Fruit fly (Drosophila melanogaster) whole organism, prepupa: Measurements from ENCODE around the gene RunxA.

ENCODE experiments used
- Blimp-1 ChIP-seq: fragments of 200-800 bp; sonication (Bioruptor generic); optimal IDR thresholded peaks from 3 replicates; lab custom pipeline; 2017; ENCODE audit warnings: missing biosample characterization, missing genetic modification characterization, mild to moderate bottlenecking, moderate library complexity, missing genetic modification reagents
- CG10631 ChIP-seq: fragments of 200-800 bp; sonication (Bioruptor generic); optimal IDR thresholded peaks from 2 replicates; lab custom pipeline; 2016; ENCODE audit warnings: missing biosample characterization, missing genetic modification characterization
- CG11294 ChIP-seq: fragments of 200-800 bp; sonication (Bioruptor generic); IDR thresholded peaks from 2 replicates; pipeline ENCODE4 v1.3.6; 2022; ENCODE audit warnings: missing biosample characterization, missing genetic modification characterization
- CG11902 ChIP-seq: fragments of 200-800 bp; sonication (Bioruptor generic); optimal IDR thresholded peaks from 3 replicates; lab custom pipeline; 2016; ENCODE audit warnings: missing biosample characterization, missing genetic modification characterization
- CG1621 ChIP-seq: fragments of 200-800 bp; sonication (Bioruptor generic); optimal IDR thresholded peaks from 3 replicates; lab custom pipeline; 2018; ENCODE audit warnings: missing biosample characterization, mild to moderate bottlenecking, missing genetic modification characterization
- CG16779 ChIP-seq: fragments of 200-800 bp; sonication (Bioruptor generic); optimal IDR thresholded peaks from 3 replicates; lab custom pipeline; 2017; ENCODE audit warnings: missing biosample characterization, mild to moderate bottlenecking, missing genetic modification characterization
- CG3919 ChIP-seq: fragments of 200-800 bp; sonication (Bioruptor generic); optimal IDR thresholded peaks from 3 replicates; lab custom pipeline; 2016; ENCODE audit warnings: missing biosample characterization, missing genetic modification characterization
- CG4318 ChIP-seq: fragments of 200-800 bp; sonication (Bioruptor generic); optimal IDR thresholded peaks from 3 replicates; lab custom pipeline; 2017; ENCODE audit warnings: missing biosample characterization, mild to moderate bottlenecking, missing genetic modification characterization
- CG6163 ChIP-seq: fragments of 200-800 bp; sonication (Bioruptor generic); IDR thresholded peaks from 3 replicates; pipeline ENCODE4 v1.3.6; 2022; ENCODE audit warnings: missing biosample characterization, missing genetic modification characterization
- CG6276 ChIP-seq: fragments of 200-800 bp; sonication (Bioruptor generic); optimal IDR thresholded peaks from 2 replicates; lab custom pipeline; 2017; ENCODE audit warnings: missing biosample characterization, mild to moderate bottlenecking, missing genetic modification characterization
- CG6792 ChIP-seq: fragments of 200-800 bp; sonication (Bioruptor generic); optimal IDR thresholded peaks from 3 replicates; lab custom pipeline; 2016; ENCODE audit warnings: missing biosample characterization, missing genetic modification characterization
- CG6808 ChIP-seq: fragments of 200-800 bp; sonication (Bioruptor generic); optimal IDR thresholded peaks from 3 replicates; lab custom pipeline; 2017; ENCODE audit warnings: missing biosample characterization, missing genetic modification characterization, mild to moderate bottlenecking, moderate library complexity, missing genetic modification reagents
- CG8119 ChIP-seq: fragments of 200-800 bp; sonication (Bioruptor generic); IDR thresholded peaks from 3 replicates; pipeline ENCODE4 v1.3.6; 2022; ENCODE audit warnings: missing biosample characterization, missing genetic modification characterization
- CG9139 ChIP-seq: fragments of 200-800 bp; sonication (Bioruptor generic); optimal IDR thresholded peaks from 3 replicates; lab custom pipeline; 2017; ENCODE audit warnings: missing biosample characterization, mild to moderate bottlenecking, missing genetic modification characterization
- Eip75B ChIP-seq: fragments of 200-800 bp; sonication (Bioruptor generic); optimal IDR thresholded peaks from 3 replicates; lab custom pipeline; 2016; ENCODE audit warnings: missing biosample characterization, missing genetic modification characterization
- Eip78C ChIP-seq: fragments of 200-800 bp; sonication (Bioruptor generic); peaks from one replicate; lab custom pipeline; 2016; ENCODE audit warnings: missing biosample characterization, missing genetic modification characterization
- Eip93F ChIP-seq: fragments of 200-800 bp; sonication (Bioruptor generic); optimal IDR thresholded peaks from 2 replicates; lab custom pipeline; 2016; ENCODE audit warnings: missing biosample characterization, mild to moderate bottlenecking, missing genetic modification characterization
- Ets21C ChIP-seq: fragments of 200-800 bp; sonication (Bioruptor generic); optimal IDR thresholded peaks from 3 replicates; lab custom pipeline; 2016; ENCODE audit warnings: missing biosample characterization, missing genetic modification characterization
- Hr38 ChIP-seq: sonication (Bioruptor generic); optimal IDR thresholded peaks from 2 replicates; lab custom pipeline; 2016; ENCODE audit warnings: missing biosample characterization, missing genetic modification characterization
- Hr39 ChIP-seq: fragments of 200-800 bp; sonication (Bioruptor generic); optimal IDR thresholded peaks from 2 replicates; lab custom pipeline; 2016; ENCODE audit warnings: missing biosample characterization, missing genetic modification characterization
- Hr4 ChIP-seq: fragments of 200-800 bp; sonication (Bioruptor generic); optimal IDR thresholded peaks from 3 replicates; lab custom pipeline; 2016; ENCODE audit warnings: missing biosample characterization, missing genetic modification characterization
- Lpt ChIP-seq: fragments of 200-800 bp; sonication (Bioruptor generic); optimal IDR thresholded peaks from 3 replicates; lab custom pipeline; 2016; ENCODE audit warnings: missing biosample characterization, missing genetic modification characterization
- OdsH ChIP-seq: fragments of 200-800 bp; sonication (Bioruptor generic); optimal IDR thresholded peaks from 3 replicates; lab custom pipeline; 2016; ENCODE audit warnings: missing biosample characterization, missing genetic modification characterization
- Sox15 ChIP-seq: fragments of 200-800 bp; sonication (Bioruptor generic); optimal IDR thresholded peaks from 3 replicates; lab custom pipeline; 2016; ENCODE audit warnings: missing biosample characterization, missing genetic modification characterization
- acj6 ChIP-seq: fragments of 200-800 bp; sonication (Bioruptor generic); optimal IDR thresholded peaks from 3 replicates; lab custom pipeline; 2016; ENCODE audit warnings: missing biosample characterization, missing genetic modification characterization
- cyc ChIP-seq: fragments of 200-800 bp; sonication (Bioruptor generic); optimal IDR thresholded peaks from 3 replicates; lab custom pipeline; 2016; ENCODE audit warnings: missing biosample characterization, missing genetic modification characterization
- dsx ChIP-seq: fragments of 200-800 bp; optimal IDR thresholded peaks from 3 replicates; lab custom pipeline; 2019; ENCODE audit warnings: missing biosample characterization, mild to moderate bottlenecking, missing genetic modification characterization, moderate library complexity; ENCODE audit not compliant: poor library complexity, severe bottlenecking
- eg ChIP-seq: fragments of 200-800 bp; sonication (Bioruptor generic); IDR thresholded peaks from 3 replicates; pipeline ENCODE4 v1.3.6; 2022; ENCODE audit warnings: missing biosample characterization, missing genetic modification characterization
- esn ChIP-seq: fragments of 200-800 bp; sonication (Bioruptor generic); optimal IDR thresholded peaks from 2 replicates; lab custom pipeline; 2016; ENCODE audit warnings: missing biosample characterization, mild to moderate bottlenecking, missing genetic modification characterization, moderate library complexity
- fd59A ChIP-seq: fragments of 200-800 bp; sonication (Bioruptor generic); optimal IDR thresholded peaks from 2 replicates; lab custom pipeline; 2017; ENCODE audit warnings: missing biosample characterization, mild to moderate bottlenecking, missing genetic modification characterization, missing genetic modification reagents
- fd85E ChIP-seq: fragments of 200-800 bp; sonication (Bioruptor generic); optimal IDR thresholded peaks from 3 replicates; lab custom pipeline; 2016; ENCODE audit warnings: missing biosample characterization, missing genetic modification characterization
- fkh ChIP-seq: fragments of 200-800 bp; sonication (Bioruptor generic); optimal IDR thresholded peaks from 3 replicates; lab custom pipeline; 2017; ENCODE audit warnings: missing biosample characterization, mild to moderate bottlenecking, missing genetic modification characterization, moderate library complexity
- lz ChIP-seq: fragments of 200-800 bp; sonication (Bioruptor generic); optimal IDR thresholded peaks from 3 replicates; lab custom pipeline; 2016; ENCODE audit warnings: missing biosample characterization, missing genetic modification characterization
- salr ChIP-seq, 2 experiments: fragments of 200-800 bp; sonication (Bioruptor generic); optimal IDR thresholded peaks; 3 replicates each; lab custom pipeline; 2016 to 2018; ENCODE audit warnings: missing biosample characterization in 2 of 2, missing genetic modification characterization in 2 of 2, mild to moderate bottlenecking in 1 of 2
- spab ChIP-seq: fragments of 200-800 bp; sonication (Bioruptor generic); optimal IDR thresholded peaks from 2 replicates; lab custom pipeline; 2017; ENCODE audit warnings: missing biosample characterization, mild to moderate bottlenecking, missing genetic modification characterization, missing genetic modification reagents
- svp ChIP-seq: fragments of 200-800 bp; sonication (Bioruptor generic); peaks from one replicate; lab custom pipeline; 2016; ENCODE audit warnings: missing biosample characterization, missing genetic modification characterization
- vri ChIP-seq: fragments of 200-800 bp; sonication (Bioruptor generic); optimal IDR thresholded peaks from 3 replicates; lab custom pipeline; 2016; ENCODE audit warnings: missing biosample characterization, mild to moderate bottlenecking, missing genetic modification characterization

The RunxA gene

dm6 chrX:20623673-20624072, at the start of gene RunxA:
RunxA (minus strand) TSS chrX:20623773.
- no peak for TF ChIP-seq CG6276 (GFP tag; lab: Kevin White, UChicago)
- TF ChIP-seq Eip93F = no peak
- no peak for TF ChIP-seq esn (GFP tag; lab: Kevin White, UChicago)
- no peak for TF ChIP-seq eg
- no peak for TF ChIP-seq Lpt (GFP tag; lab: Kevin White, UChicago)
- no peak for TF ChIP-seq CG16779 (tag; lab: Kevin White, UChicago)
- TF ChIP-seq spab (GFP tag; lab: Kevin White, UChicago) = no peak
- no peak for TF ChIP-seq cyc (GFP tag; lab: Kevin White, UChicago)
- no peak for TF ChIP-seq Hr38 (GFP tag; lab: Kevin White, UChicago)
- TF ChIP-seq CG9139 = no peak
- TF ChIP-seq fd85E (GFP tag; lab: Kevin White, UChicago) = no peak
- no peak for TF ChIP-seq Hr39
- no peak for TF ChIP-seq CG11902 (GFP tag; lab: Kevin White, UChicago)
- TF ChIP-seq lz = no peak
- no peak for TF ChIP-seq CG3919 (GFP tag; lab: Kevin White, UChicago)
- no peak for TF ChIP-seq OdsH (GFP tag; lab: Kevin White, UChicago)
- no peak for TF ChIP-seq fd59A (GFP tag; lab: Kevin White, UChicago)
- TF ChIP-seq Blimp-1 = no peak
- no peak for TF ChIP-seq CG11294 (GFP tag; lab: Robert Waterston, UW)
- TF ChIP-seq, all 60 proteins: peak for 0

- no peak for TF ChIP-seq CG16779 (tag; lab: Kevin White, UChicago)
- no peak for TF ChIP-seq Eip75B (GFP tag; lab: Kevin White, UChicago)
- no peak for TF ChIP-seq CG11902 (GFP tag; lab: Kevin White, UChicago)
- TF ChIP-seq CG6163 = no peak
- no peak for TF ChIP-seq fd85E (GFP tag; lab: Kevin White, UChicago)
- no peak for TF ChIP-seq CG10631 (GFP tag; lab: Kevin White, UChicago)
- no peak for TF ChIP-seq vri (GFP tag; lab: Kevin White, UChicago)
- TF ChIP-seq dsx (GFP tag; lab: Kevin White, UChicago) = no peak
- TF ChIP-seq CG8119 (GFP tag; lab: Robert Waterston, UW) = no peak
- TF ChIP-seq Eip93F = no peak
- TF ChIP-seq acj6 (GFP tag; lab: Kevin White, UChicago) = no peak
- no peak for TF ChIP-seq salr (GFP tag; optimal IDR thresholded peaks at IDR 0.05; lab: Kevin White, UChicago)
- no peak for TF ChIP-seq lz
- TF ChIP-seq Hr4 (GFP tag; lab: Kevin White, UChicago) = no peak
- no peak for TF ChIP-seq fkh (GFP tag; lab: Kevin White, UChicago)
- no peak for TF ChIP-seq CG4318 (GFP tag; lab: Kevin White, UChicago)
- no peak for TF ChIP-seq Blimp-1
- no peak for TF ChIP-seq Sox15 (GFP tag; lab: Kevin White, UChicago)
These were observed 42.8 kb upstream of the RunxA start for dm6 chrX:20666356-20666755.

- no peak for TF ChIP-seq CG11294 (GFP tag; lab: Robert Waterston, UW)
- peak; percentile 46 for TF ChIP-seq svp (GFP tag; lab: Kevin White, UChicago)
- TF ChIP-seq CG6792 = no peak
- TF ChIP-seq CG1621 = no peak
- no peak for TF ChIP-seq Ets21C (GFP tag; lab: Kevin White, UChicago)
- TF ChIP-seq CG6808 (GFP tag; lab: Kevin White, UChicago) = no peak
- peak; percentile 25 for TF ChIP-seq Eip78C (GFP tag; lab: Kevin White, UChicago)
- no peak for TF ChIP-seq acj6 (GFP tag; lab: Kevin White, UChicago)
- no peak for TF ChIP-seq CG8119 (GFP tag; lab: Robert Waterston, UW)
These were observed 39.5 kb upstream of the RunxA start for dm6 chrX:20662919-20663557.
